Fruit fly (Drosophila melanogaster) whole organism, embryonic: ENCODE data around the gene Dredd.

Source experiments
- Bgb ChIP-seq: fragments of 200-800 bp; sonication (Bioruptor generic); IDR thresholded peaks from 2 replicates; pipeline ENCODE4 v1.3.6; 2022; ENCODE audit warnings: missing biosample characterization, missing genetic modification characterization; ENCODE audit not compliant: partially characterized antibody
- Blimp-1 ChIP-seq: fragments of 200-800 bp; sonication (Bioruptor generic); optimal IDR thresholded peaks from 3 replicates; lab custom pipeline; 2018; ENCODE audit warnings: missing biosample characterization, missing genetic modification characterization, mild to moderate bottlenecking, moderate library complexity, missing genetic modification reagents
- CG10267 ChIP-seq: fragments of 200-800 bp; sonication (Bioruptor generic); optimal IDR thresholded peaks from 2 replicates; lab custom pipeline; 2018; ENCODE audit warnings: missing biosample characterization, mild to moderate bottlenecking, missing genetic modification characterization, moderate library complexity
- CG10321 ChIP-seq: fragments of 200-800 bp; sonication (Bioruptor generic); IDR thresholded peaks from 2 replicates; pipeline ENCODE4 v1.3.6; 2022; ENCODE audit warnings: missing biosample characterization, missing genetic modification characterization
- CG11085 ChIP-seq: fragments of 200-800 bp; sonication (Bioruptor generic); IDR thresholded peaks from 2 replicates; pipeline ENCODE4 v1.3.6; 2022; ENCODE audit warnings: missing biosample characterization, missing genetic modification characterization
- CG11093 ChIP-seq: fragments of 200-800 bp; sonication (Bioruptor generic); IDR thresholded peaks from 3 replicates; pipeline ENCODE4 v1.3.6; 2022; ENCODE audit warnings: missing biosample characterization, missing genetic modification characterization
- CG11456 ChIP-seq: fragments of 200-800 bp; sonication (Bioruptor generic); IDR thresholded peaks from 3 replicates; pipeline ENCODE4 v1.3.6; 2022; ENCODE audit warnings: missing biosample characterization, missing genetic modification characterization
- CG11695 ChIP-seq: fragments of 200-800 bp; sonication (Bioruptor generic); IDR thresholded peaks from 3 replicates; pipeline ENCODE4 v1.3.6; 2022; ENCODE audit warnings: missing biosample characterization, missing genetic modification characterization
- CG11696 ChIP-seq: fragments of 200-800 bp; sonication (Bioruptor generic); IDR thresholded peaks from 2 replicates; pipeline ENCODE4 v1.3.6; 2022; ENCODE audit warnings: missing biosample characterization, missing genetic modification characterization
- CG12155 ChIP-seq: fragments of 200-800 bp; sonication (Bioruptor generic); optimal IDR thresholded peaks from 3 replicates; lab custom pipeline; 2016; ENCODE audit warnings: missing biosample characterization, missing genetic modification characterization
- CG12219 ChIP-seq: fragments of 200-800 bp; sonication (Bioruptor generic); optimal IDR thresholded peaks from 3 replicates; lab custom pipeline; 2018; ENCODE audit warnings: missing biosample characterization, mild to moderate bottlenecking, missing genetic modification characterization
- CG13123 ChIP-seq: fragments of 200-800 bp; sonication (Bioruptor generic); optimal IDR thresholded peaks from 2 replicates; lab custom pipeline; 2016; ENCODE audit warnings: missing biosample characterization, missing genetic modification characterization
- CG1529 ChIP-seq: fragments of 200-800 bp; sonication (Bioruptor generic); optimal IDR thresholded peaks from 3 replicates; lab custom pipeline; 2018; ENCODE audit warnings: missing biosample characterization, missing genetic modification characterization
- CG17359 ChIP-seq: fragments of 200-800 bp; sonication (Bioruptor generic); optimal IDR thresholded peaks from 3 replicates; lab custom pipeline; 2018; ENCODE audit warnings: missing biosample characterization, mild to moderate bottlenecking, missing genetic modification characterization, moderate library complexity
- CG17829 ChIP-seq: fragments of 200-800 bp; optimal IDR thresholded peaks from 2 replicates; lab custom pipeline; 2019; ENCODE audit warnings: missing biosample characterization, mild to moderate bottlenecking, missing genetic modification characterization, moderate library complexity
- CG31224 ChIP-seq: fragments of 200-800 bp; sonication (Bioruptor generic); IDR thresholded peaks from 2 replicates; pipeline ENCODE4 v1.3.6; 2022; ENCODE audit warnings: missing biosample characterization, missing genetic modification characterization
- CG32772 ChIP-seq: fragments of 200-800 bp; sonication (Bioruptor generic); IDR thresholded peaks from 2 replicates; pipeline ENCODE4 v1.3.6; 2022; ENCODE audit warnings: missing biosample characterization, missing genetic modification characterization
- CG3838 ChIP-seq: fragments of 200-800 bp; sonication (Bioruptor generic); optimal IDR thresholded peaks from 3 replicates; lab custom pipeline; 2016; ENCODE audit warnings: missing biosample characterization, missing genetic modification characterization
- CG5180 ChIP-seq: fragments of 200-800 bp; sonication (Bioruptor generic); optimal IDR thresholded peaks from 3 replicates; lab custom pipeline; 2017; ENCODE audit warnings: missing biosample characterization, missing genetic modification characterization, mild to moderate bottlenecking, moderate library complexity, missing genetic modification reagents
- CG6813 ChIP-seq: fragments of 200-800 bp; sonication (Bioruptor generic); optimal IDR thresholded peaks from 2 replicates; lab custom pipeline; 2017; ENCODE audit warnings: missing biosample characterization, missing genetic modification characterization, mild to moderate bottlenecking, moderate library complexity, missing genetic modification reagents
- CG7271 ChIP-seq: fragments of 200-800 bp; sonication (Bioruptor generic); optimal IDR thresholded peaks from 2 replicates; lab custom pipeline; 2018; ENCODE audit warnings: missing biosample characterization, mild to moderate bottlenecking, missing genetic modification characterization, moderate library complexity
- CG7357 ChIP-seq: fragments of 200-800 bp; sonication (Bioruptor generic); IDR thresholded peaks from 3 replicates; pipeline ENCODE4 v1.3.6; 2022; ENCODE audit warnings: missing biosample characterization, missing genetic modification characterization
- CG8290 ChIP-seq, 3 experiments: fragments of 200-800 bp; sonication (Bioruptor generic); optimal IDR thresholded peaks; 2 replicates each; lab custom pipeline; 2016 to 2019; ENCODE audit warnings: missing biosample characterization in 3 of 3, missing genetic modification characterization in 3 of 3, mild to moderate bottlenecking in 2 of 3, moderate library complexity in 1 of 3
- Dbx ChIP-seq: fragments of 200-800 bp; sonication (Bioruptor generic); IDR thresholded peaks from 3 replicates; pipeline ENCODE4 v1.3.6; 2022; ENCODE audit warnings: missing biosample characterization, missing genetic modification characterization
- Hsf ChIP-seq: fragments of 200-800 bp; sonication (Bioruptor generic); optimal IDR thresholded peaks from 3 replicates; lab custom pipeline; 2016; ENCODE audit warnings: missing biosample characterization, missing genetic modification characterization
- Med ChIP-seq: fragments of 200-800 bp; sonication (Bioruptor generic); peaks from one replicate; lab custom pipeline; 2016; ENCODE audit warnings: missing biosample characterization, missing genetic modification characterization, mild to moderate bottlenecking, inconsistent platforms, moderate library complexity
- NC2α ChIP-seq: fragments of 200-800 bp; sonication (Bioruptor generic); optimal IDR thresholded peaks from 2 replicates; lab custom pipeline; 2016; ENCODE audit warnings: missing biosample characterization, missing genetic modification characterization
- Xbp1 ChIP-seq: fragments of 200-800 bp; sonication (Bioruptor generic); optimal IDR thresholded peaks from 3 replicates; lab custom pipeline; 2016; ENCODE audit warnings: missing biosample characterization, mild to moderate bottlenecking, missing genetic modification characterization
- abd-A ChIP-seq: fragments of 200-800 bp; sonication (Bioruptor generic); optimal IDR thresholded peaks from 3 replicates; lab custom pipeline; 2019; ENCODE audit warnings: missing biosample characterization, mild to moderate bottlenecking, missing genetic modification characterization, moderate library complexity
- ac ChIP-seq: fragments of 200-800 bp; sonication (Bioruptor generic); optimal IDR thresholded peaks from 3 replicates; lab custom pipeline; 2017; ENCODE audit warnings: missing biosample characterization, mild to moderate bottlenecking, missing genetic modification characterization
- aop ChIP-seq: fragments of 200-800 bp; sonication (Bioruptor generic); IDR thresholded peaks from 2 replicates; pipeline ENCODE4 v1.3.6; 2022; ENCODE audit warnings: missing biosample characterization, missing genetic modification characterization
- btn ChIP-seq: fragments of 200-800 bp; sonication (Bioruptor generic); optimal IDR thresholded peaks from 2 replicates; lab custom pipeline; 2016; ENCODE audit warnings: missing biosample characterization, missing genetic modification characterization
- cato ChIP-seq: fragments of 200-800 bp; sonication (Bioruptor generic); optimal IDR thresholded peaks from 2 replicates; lab custom pipeline; 2016; ENCODE audit warnings: missing biosample characterization, missing genetic modification characterization, borderline replicate concordance
- cg ChIP-seq: fragments of 200-800 bp; sonication (Bioruptor generic); optimal IDR thresholded peaks from 3 replicates; lab custom pipeline; 2019; ENCODE audit warnings: missing biosample characterization, mild to moderate bottlenecking, missing genetic modification characterization, moderate library complexity
- dpn ChIP-seq, 2 experiments: fragments of 200-800 bp; sonication (Bioruptor generic); optimal IDR thresholded peaks; 3 replicates each; lab custom pipeline; 2016; ENCODE audit warnings: missing biosample characterization in 2 of 2, missing genetic modification characterization in 2 of 2
- ems ChIP-seq: fragments of 200-800 bp; sonication (Bioruptor generic); optimal IDR thresholded peaks from 3 replicates; lab custom pipeline; 2016; ENCODE audit warnings: missing biosample characterization, missing genetic modification characterization
- esg ChIP-seq: fragments of 200-800 bp; sonication (Bioruptor generic); conservative IDR thresholded peaks from 2 replicates; pipeline ENCODE4 v1.3.6; 2022; ENCODE audit warnings: missing biosample characterization, missing genetic modification characterization
- ewg ChIP-seq: fragments of 200-800 bp; sonication (Bioruptor generic); optimal IDR thresholded peaks from 3 replicates; lab custom pipeline; 2017; ENCODE audit warnings: mild to moderate bottlenecking, missing biosample characterization, missing genetic modification reagents, missing genetic modification characterization
- eyg ChIP-seq: fragments of 200-800 bp; sonication (Bioruptor generic); optimal IDR thresholded peaks from 3 replicates; lab custom pipeline; 2016; ENCODE audit warnings: missing biosample characterization, missing genetic modification characterization
- ftz-f1 ChIP-seq: fragments of 200-800 bp; sonication (Bioruptor generic); optimal IDR thresholded peaks from 2 replicates; lab custom pipeline; 2016; ENCODE audit warnings: missing biosample characterization, missing genetic modification characterization
- gt ChIP-seq: fragments of 200-800 bp; sonication (Bioruptor generic); IDR thresholded peaks from 2 replicates; pipeline ENCODE4 v1.3.6; 2022; ENCODE audit warnings: missing biosample characterization, missing genetic modification characterization
- hbn ChIP-seq: fragments of 200-800 bp; sonication (Bioruptor generic); IDR thresholded peaks from 2 replicates; pipeline ENCODE4 v1.3.6; 2022; ENCODE audit warnings: missing biosample characterization, missing genetic modification characterization; ENCODE audit not compliant: partially characterized antibody
- insv ChIP-seq, 2 experiments: fragments of 200-800 bp; sonication (Bioruptor generic); optimal IDR thresholded peaks; 3 replicates each; lab custom pipeline; 2016 to 2018; ENCODE audit warnings: missing biosample characterization in 2 of 2, missing genetic modification characterization in 2 of 2
- knrl ChIP-seq: fragments of 200-800 bp; sonication (Bioruptor generic); IDR thresholded peaks from 3 replicates; pipeline ENCODE4 v1.3.6; 2022; ENCODE audit warnings: missing biosample characterization, missing genetic modification characterization; ENCODE audit not compliant: partially characterized antibody
- oc ChIP-seq: fragments of 200-800 bp; sonication (Bioruptor generic); optimal IDR thresholded peaks from 2 replicates; lab custom pipeline; 2018; ENCODE audit warnings: missing biosample characterization, mild to moderate bottlenecking, missing genetic modification characterization, moderate library complexity
- onecut ChIP-seq: fragments of 200-800 bp; sonication (Bioruptor generic); IDR thresholded peaks from 2 replicates; pipeline ENCODE4 v1.3.6; 2022; ENCODE audit warnings: missing biosample characterization, missing genetic modification characterization
- otp ChIP-seq: fragments of 200-800 bp; sonication (Bioruptor generic); IDR thresholded peaks from 3 replicates; pipeline ENCODE4, ENCODE4 v1.3.6; 2022; ENCODE audit warnings: missing biosample characterization, missing genetic modification characterization
- p53 ChIP-seq: fragments of 200-800 bp; sonication (Bioruptor generic); optimal IDR thresholded peaks from 2 replicates; lab custom pipeline; 2016; ENCODE audit warnings: missing biosample characterization, missing genetic modification characterization
- phol ChIP-seq: fragments of 200-800 bp; sonication (Bioruptor generic); optimal IDR thresholded peaks from 3 replicates; lab custom pipeline; 2018; ENCODE audit warnings: missing biosample characterization, mild to moderate bottlenecking, missing genetic modification characterization, moderate library complexity
- twi ChIP-seq: fragments of 200-800 bp; optimal IDR thresholded peaks from 2 replicates; lab custom pipeline; 2019; ENCODE audit warnings: missing biosample characterization, mild to moderate bottlenecking, missing genetic modification characterization, moderate library complexity
- wdn ChIP-seq: fragments of 200-800 bp; sonication (Bioruptor generic); IDR thresholded peaks from 2 replicates; pipeline ENCODE4 v1.3.6; 2022; ENCODE audit warnings: missing biosample characterization, missing genetic modification characterization
- wor ChIP-seq: fragments of 200-800 bp; sonication (Bioruptor generic); IDR thresholded peaks from 2 replicates; pipeline ENCODE4 v1.3.6; 2022; ENCODE audit warnings: missing biosample characterization, missing genetic modification characterization

Dredd gene

dm6 chrX:590479-590878 is 44.9 kb downstream of the Dredd start (continued):
- TF ChIP-seq ems (GFP tag; lab: Kevin White, UChicago): no peak
- TF ChIP-seq CG12155 (GFP tag; lab: Kevin White, UChicago): no peak
- no peak for TF ChIP-seq CG17829
- TF ChIP-seq CG7271 (tag; lab: Kevin White, UChicago): no peak
- TF ChIP-seq cato (GFP tag; lab: Kevin White, UChicago): no peak
- no peak for TF ChIP-seq dpn (GFP tag; optimal IDR thresholded peaks at IDR 0.05; lab: Kevin White, UChicago)
- no peak for TF ChIP-seq CG31224 (GFP tag; lab: Robert Waterston, UW)
- no peak for TF ChIP-seq CG7357 (GFP tag; lab: Robert Waterston, UW)
- no peak for TF ChIP-seq Med (GFP tag; lab: Kevin White, UChicago)
- no peak for TF ChIP-seq Blimp-1 (GFP tag; lab: Kevin White, UChicago)
- no peak for TF ChIP-seq CG12219 (GFP tag; lab: Kevin White, UChicago)
- no peak for TF ChIP-seq CG5180 (GFP tag; lab: Kevin White, UChicago)
- no peak for TF ChIP-seq NC2α (GFP tag; lab: Kevin White, UChicago)
- TF ChIP-seq CG3838 (GFP tag; lab: Kevin White, UChicago): no peak
- TF ChIP-seq CG11695 (GFP tag; lab: Robert Waterston, UW): no peak
- TF ChIP-seq gt (GFP tag; lab: Robert Waterston, UW): no peak
- TF ChIP-seq otp (GFP tag; lab: Robert Waterston, UW): no peak
- no peak for TF ChIP-seq eyg (GFP tag; lab: Kevin White, UChicago)
- no peak for TF ChIP-seq knrl (GFP tag; lab: Robert Waterston, UW)
- peak; percentile 93 for TF ChIP-seq cg
- no peak for TF ChIP-seq wdn (GFP tag; lab: Robert Waterston, UW)
- TF ChIP-seq wor (GFP tag; lab: Robert Waterston, UW): no peak
- TF ChIP-seq CG11093 (GFP tag; lab: Robert Waterston, UW): no peak
- TF ChIP-seq CG11696 (GFP tag; lab: Robert Waterston, UW): no peak
- no peak for TF ChIP-seq Bgb (GFP tag; lab: Robert Waterston, UW)
- TF ChIP-seq esg (GFP tag; lab: Robert Waterston, UW): no peak
- no peak for TF ChIP-seq CG8290 (GFP tag; optimal IDR thresholded peaks at IDR 0.05; lab: Kevin White, UChicago)
- TF ChIP-seq CG8290 (tag; optimal IDR thresholded peaks at IDR 0.05; lab: Kevin White, UChicago): no peak
- TF ChIP-seq CG17359 (tag; lab: Kevin White, UChicago): no peak
- peak; percentile 13 for TF ChIP-seq twi (tag; lab: Kevin White, UChicago)
- no peak for TF ChIP-seq CG10267 (tag; lab: Kevin White, UChicago)
- no peak for TF ChIP-seq CG13123 (GFP tag; lab: Kevin White, UChicago)
- no peak for TF ChIP-seq p53 (GFP tag; lab: Kevin White, UChicago)
- TF ChIP-seq ewg (GFP tag; lab: Kevin White, UChicago): peak; percentile 36
- no peak for TF ChIP-seq hbn (GFP tag; lab: Robert Waterston, UW)
- no peak for TF ChIP-seq ftz-f1 (GFP tag; lab: Kevin White, UChicago)
- peak; percentile 92 for TF ChIP-seq CG10321 (GFP tag; lab: Robert Waterston, UW)
- TF ChIP-seq abd-A (tag; lab: Kevin White, UChicago): no peak
- TF ChIP-seq CG32772: no peak
- no peak for TF ChIP-seq CG6813 (GFP tag; lab: Kevin White, UChicago)
- no peak for TF ChIP-seq aop
- TF ChIP-seq Hsf: no peak
- no peak for TF ChIP-seq btn (GFP tag; lab: Kevin White, UChicago)
- no peak for TF ChIP-seq CG11085 (GFP tag; lab: Robert Waterston, UW)
- no peak for TF ChIP-seq Xbp1
- no peak for TF ChIP-seq insv (GFP tag; optimal IDR thresholded peaks at IDR 0.05; lab: Kevin White, UChicago)
- TF ChIP-seq CG11456 (GFP tag; lab: Robert Waterston, UW): no peak
- no peak for TF ChIP-seq ac (GFP tag; lab: Kevin White, UChicago)
- no peak for TF ChIP-seq phol (tag; lab: Kevin White, UChicago)
- TF ChIP-seq oc: no peak
- no peak for TF ChIP-seq CG1529 (GFP tag; lab: Kevin White, UChicago)
- TF ChIP-seq Dbx (GFP tag; lab: Robert Waterston, UW): no peak
- no peak for TF ChIP-seq onecut (GFP tag; lab: Robert Waterston, UW)
